Fruit fly (Drosophila melanogaster): Measurements from ENCODE around the gene Ugt37B1.

Gene Ugt37B1

dm6 chr2L:6224803-6225202 is at the start of gene Ugt37B1:
Gene Ugt37B1, plus strand, starts transcription at chr2L:6225048.
- TF ChIP-seq CG4496 (GFP tag; IDR thresholded peaks at IDR 0.05), result no peak
- TF ChIP-seq Pif1B (GFP tag; optimal IDR thresholded peaks at IDR 0.05), result no peak
- no peak for TF ChIP-seq gl (tag; optimal IDR thresholded peaks at IDR 0.05)
- no peak for TF ChIP-seq Ets98B (GFP tag; IDR thresholded peaks at IDR 0.05)

- TF ChIP-seq rn (GFP tag; IDR thresholded peaks at IDR 0.05) (no peak), Ets98B (GFP tag; IDR thresholded peaks at IDR 0.05) (no peak), CG4496 (GFP tag; IDR thresholded peaks at IDR 0.05) (no peak), CG34367 (tag; optimal IDR thresholded peaks at IDR 0.05) (no peak), CG9948 (tag; optimal IDR thresholded peaks at IDR 0.05) (no peak), CG14655 (GFP tag; optimal IDR thresholded peaks at IDR 0.05) (no peak), CG8159 (tag; optimal IDR thresholded peaks at IDR 0.05) (no peak), EcR (GFP tag; optimal IDR thresholded peaks at IDR 0.05) (no peak), CG12605 (GFP tag; IDR thresholded peaks at IDR 0.05) (no peak), CG8301 (tag; optimal IDR thresholded peaks at IDR 0.05) (no peak), CG15710 (tag; optimal IDR thresholded peaks at IDR 0.05) (no peak), D1 (tag; optimal IDR thresholded peaks at IDR 0.05) (no peak), CG10348 (GFP tag; IDR thresholded peaks at IDR 0.05) (no peak)
Observed at dm6 chr2L:6176408-6176807, 48.4 kb upstream of the Ugt37B1 start.

dm6 chr2L:6177141-6177540 is 47.7 kb upstream of the Ugt37B1 start:
- TF ChIP-seq CG34367 (tag; optimal IDR thresholded peaks at IDR 0.05) (no peak), Snoo (tag; optimal IDR thresholded peaks at IDR 0.05) (no peak), CG10348 (GFP tag; IDR thresholded peaks at IDR 0.05) (no peak), CG32121 (GFP tag; IDR thresholded peaks at IDR 0.05) (no peak), CG8301 (tag; optimal IDR thresholded peaks at IDR 0.05) (no peak), CG17806 (tag; optimal IDR thresholded peaks at IDR 0.05) (no peak), CG8159 (tag; optimal IDR thresholded peaks at IDR 0.05) (no peak), fd96Ca (GFP tag; IDR thresholded peaks at IDR 0.05) (no peak), Ets98B (GFP tag; IDR thresholded peaks at IDR 0.05) (no peak), Pif1B (GFP tag; optimal IDR thresholded peaks at IDR 0.05) (no peak), EcR (GFP tag; optimal IDR thresholded peaks at IDR 0.05) (no peak), CG14655 (GFP tag; optimal IDR thresholded peaks at IDR 0.05) (no peak), gl (tag; optimal IDR thresholded peaks at IDR 0.05) (no peak), CG4496 (GFP tag; IDR thresholded peaks at IDR 0.05) (no peak), Pif1A (GFP tag; optimal IDR thresholded peaks at IDR 0.05) (no peak), CG12605 (GFP tag; IDR thresholded peaks at IDR 0.05) (no peak), CG15710 (tag; optimal IDR thresholded peaks at IDR 0.05) (no peak), D1 (tag; optimal IDR thresholded peaks at IDR 0.05) (no peak), CG9948 (tag; optimal IDR thresholded peaks at IDR 0.05) (no peak)

- TF ChIP-seq CG4496 (GFP tag; IDR thresholded peaks at IDR 0.05), result no peak
Observed at dm6 chr2L:6178118-6178739, 46.6 kb upstream of the Ugt37B1 start.

dm6 chr2L:6178740-6179633 is 45.9 kb upstream of the Ugt37B1 start, which contains the start of gene smal:
Gene smal, plus strand, starts transcription at chr2L:6179133.
- TF ChIP-seq Snoo (tag; optimal IDR thresholded peaks at IDR 0.05) (peak; percentile 11), EcR (GFP tag; optimal IDR thresholded peaks at IDR 0.05) (peak; percentile 7), CG13204 (GFP tag; optimal IDR thresholded peaks at IDR 0.05) (peak; percentile 27), Pif1A (GFP tag; optimal IDR thresholded peaks at IDR 0.05) (no peak), CG14655 (GFP tag; optimal IDR thresholded peaks at IDR 0.05) (peak; percentile 13), CG12605 (GFP tag; IDR thresholded peaks at IDR 0.05) (peak; percentile 69), CG32121 (GFP tag; IDR thresholded peaks at IDR 0.05) (peak; percentile 48; the same call in 1 of the 2 replicates), CG4496 (GFP tag; IDR thresholded peaks at IDR 0.05) (peak; percentile 71; the same call in 2 of the 3 replicates), CG8159 (tag; optimal IDR thresholded peaks at IDR 0.05) (no peak), CG17806 (tag; optimal IDR thresholded peaks at IDR 0.05) (no peak), Ets98B (GFP tag; IDR thresholded peaks at IDR 0.05) (peak; percentile 16; the same call in 1 of the 2 replicates), Pif1B (GFP tag; optimal IDR thresholded peaks at IDR 0.05) (peak; percentile 13), fd96Ca (GFP tag; IDR thresholded peaks at IDR 0.05) (no peak), D1 (tag; optimal IDR thresholded peaks at IDR 0.05) (peak; percentile 4), CG15710 (tag; optimal IDR thresholded peaks at IDR 0.05) (no peak)

dm6 chr2L:6179990-6180389 is 44.9 kb upstream of the Ugt37B1 start:
- TF ChIP-seq gl (tag; optimal IDR thresholded peaks at IDR 0.05) (no peak), Snoo (tag; optimal IDR thresholded peaks at IDR 0.05) (no peak), CG12605 (GFP tag; IDR thresholded peaks at IDR 0.05) (no peak), CG34367 (tag; optimal IDR thresholded peaks at IDR 0.05) (no peak), CG14655 (GFP tag; optimal IDR thresholded peaks at IDR 0.05) (no peak), rn (GFP tag; IDR thresholded peaks at IDR 0.05) (no peak), CG15710 (tag; optimal IDR thresholded peaks at IDR 0.05) (no peak), CG8301 (tag; optimal IDR thresholded peaks at IDR 0.05) (no peak)

Data from whole organism, pupa.